Worm (Caenorhabditis elegans): Measurements from ENCODE around the gene mys-1.

Gene mys-1

DNA sequence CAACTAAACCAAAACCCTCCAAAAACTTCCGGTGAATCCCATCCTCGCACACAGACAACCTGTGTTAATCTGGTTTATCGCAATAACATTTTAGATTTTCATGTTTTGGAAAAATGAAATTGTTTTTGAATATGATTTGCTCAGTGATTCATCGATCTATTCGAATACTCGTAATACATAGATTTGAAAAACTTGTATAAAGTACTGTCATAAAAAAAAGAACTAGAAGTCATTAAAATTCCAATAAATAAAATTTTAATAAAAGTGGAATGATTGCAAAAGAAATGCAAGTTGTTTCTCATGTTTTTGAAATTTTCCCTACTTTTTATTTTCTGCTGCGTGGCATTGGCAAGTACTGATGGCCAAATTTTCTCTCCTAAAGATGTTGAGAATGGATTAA lies 29.9 kb downstream of the mys-1 start, which contains the start of gene spig-8:
Gene spig-8, plus strand, starts transcription at position 301 of the 400 bp plus-strand sequence.
- TF ChIP-seq sox-4 (tag; optimal IDR thresholded peaks at IDR 0.05): no peak
- no peak for TF ChIP-seq ceh-22 (tag; optimal IDR thresholded peaks at IDR 0.05)
- no peak for TF ChIP-seq hlh-15 (tag; optimal IDR thresholded peaks at IDR 0.05)
- no peak for TF ChIP-seq ztf-16 (tag; optimal IDR thresholded peaks at IDR 0.05)
- no peak for TF ChIP-seq gmeb-2 (tag; optimal IDR thresholded peaks at IDR 0.05)
- TF ChIP-seq C08G9.2 (tag; optimal IDR thresholded peaks at IDR 0.05): no peak
- no peak for TF ChIP-seq ceh-34 (tag; optimal IDR thresholded peaks at IDR 0.05)
- TF ChIP-seq ttx-3 (tag; optimal IDR thresholded peaks at IDR 0.05): no peak
- no peak for TF ChIP-seq K02D7.2 (tag; optimal IDR thresholded peaks at IDR 0.05)

ce11 chrV:7053100-7053499 lies 31.4 kb downstream of the mys-1 start, which contains the start of gene txt-17:
Gene txt-17 (minus strand): TSS chrV:7053200.
- TF ChIP-seq ceh-34 (tag; optimal IDR thresholded peaks at IDR 0.05) (no peak), sdc-2 (tag; optimal IDR thresholded peaks at IDR 0.05) (no peak)

- no peak for TF ChIP-seq hlh-8 (tag; optimal IDR thresholded peaks at IDR 0.05)
- no peak for TF ChIP-seq fkh-6 (tag; optimal IDR thresholded peaks at IDR 0.05)
- TF ChIP-seq pqm-1 (tag; optimal IDR thresholded peaks at IDR 0.05): no peak
- TF ChIP-seq ttx-3 (tag; optimal IDR thresholded peaks at IDR 0.05): no peak
- no peak for TF ChIP-seq che-1 (tag; optimal IDR thresholded peaks at IDR 0.05)
- no peak for TF ChIP-seq ceh-19 (GFP tag; optimal IDR thresholded peaks at IDR 0.05)
- TF ChIP-seq fax-1 (tag; optimal IDR thresholded peaks at IDR 0.05): no peak
- no peak for TF ChIP-seq elt-4 (tag; optimal IDR thresholded peaks at IDR 0.05)
- TF ChIP-seq npax-4 (tag; optimal IDR thresholded peaks at IDR 0.05): no peak
- no peak for TF ChIP-seq Y22D7AL.16 (tag; optimal IDR thresholded peaks at IDR 0.05)
- no peak for TF ChIP-seq mec-3 (tag; optimal IDR thresholded peaks at IDR 0.05; ENCODE audit: borderline replicate concordance)
- TF ChIP-seq elt-2 (tag; optimal IDR thresholded peaks at IDR 0.05): no peak
- no peak for TF ChIP-seq ama-1 (optimal IDR thresholded peaks at IDR 0.05)
- TF ChIP-seq ceh-18 (tag; optimal IDR thresholded peaks at IDR 0.05): no peak
- TF ChIP-seq pros-1 (tag; optimal IDR thresholded peaks at IDR 0.05): no peak
- no peak for TF ChIP-seq ceh-24 (tag; optimal IDR thresholded peaks at IDR 0.05)
- no peak for TF ChIP-seq ceh-34 (tag; optimal IDR thresholded peaks at IDR 0.05)
Measured at ce11 chrV:7051133-7051765, 33.2 kb downstream of the mys-1 start, which contains the start of the genes tofu-2 and spig-1. Gene tofu-2 (minus strand): TSS chrV:7051248. Gene spig-1 (plus strand): TSS chrV:7051715.

ce11 chrV:7050153-7050552 lies 34.3 kb downstream of the mys-1 start:
- TF ChIP-seq eyg-1 (tag; optimal IDR thresholded peaks at IDR 0.05): no peak
- no peak for TF ChIP-seq unc-3 (GFP tag; conservative IDR thresholded peaks at IDR 0.05)
- no peak for TF ChIP-seq unc-3 (tag; optimal IDR thresholded peaks at IDR 0.05)
- TF ChIP-seq rnt-1 (tag; optimal IDR thresholded peaks at IDR 0.05): no peak
- TF ChIP-seq ahr-1 (tag; optimal IDR thresholded peaks at IDR 0.05): no peak
- TF ChIP-seq sox-4 (tag; optimal IDR thresholded peaks at IDR 0.05): no peak
- TF ChIP-seq dve-1 (tag; optimal IDR thresholded peaks at IDR 0.05): no peak
- no peak for TF ChIP-seq tbx-2 (tag; optimal IDR thresholded peaks at IDR 0.05)
- TF ChIP-seq dmd-4 (tag; optimal IDR thresholded peaks at IDR 0.05; ENCODE audit: borderline replicate concordance): no peak
- TF ChIP-seq fkh-10 (GFP tag; optimal IDR thresholded peaks at IDR 0.05): no peak
- TF ChIP-seq fkh-6 (tag; optimal IDR thresholded peaks at IDR 0.05): no peak
- no peak for TF ChIP-seq nhr-11 (tag; optimal IDR thresholded peaks at IDR 0.05)

ce11 chrV:7047512-7047911 lies 37.0 kb downstream of the mys-1 start, which contains the start of gene F20A1.8:
Gene F20A1.8 (minus strand): TSS chrV:7047612.
- TF ChIP-seq ttx-3 (tag; optimal IDR thresholded peaks at IDR 0.05) (no peak), ztf-16 (tag; optimal IDR thresholded peaks at IDR 0.05) (no peak), nhr-232 (tag; optimal IDR thresholded peaks at IDR 0.05) (no peak), pha-4 (tag; optimal IDR thresholded peaks at IDR 0.05) (no peak), npax-4 (tag; optimal IDR thresholded peaks at IDR 0.05) (no peak), odd-2 (tag; optimal IDR thresholded peaks at IDR 0.05) (no peak), pax-1 (tag; optimal IDR thresholded peaks at IDR 0.05) (no peak), unc-86 (tag; optimal IDR thresholded peaks at IDR 0.05) (no peak), F13H6.1 (tag; optimal IDR thresholded peaks at IDR 0.05) (no peak), ceh-14 (tag; optimal IDR thresholded peaks at IDR 0.05) (no peak)
